Worm (Caenorhabditis elegans) whole organism, late embryonic: ENCODE data around the gene R05D3.12.

ENCODE experiments used
- ama-1 ChIP-seq: fragments of 150-350 bp; optimal IDR thresholded peaks from 2 replicates; lab custom pipeline; 2014
- ceh-48 ChIP-seq: sonication (generic microtip); optimal IDR thresholded peaks from 2 replicates; lab custom pipeline; 2016; ENCODE audit warnings: missing genetic modification characterization, inconsistent platforms, missing compliant biosample characterization
- elt-4 ChIP-seq: sonication (generic microtip); optimal IDR thresholded peaks from 2 replicates; lab custom pipeline; 2016; ENCODE audit warnings: missing genetic modification characterization, missing compliant biosample characterization
- madf-2 ChIP-seq: sonication (generic microtip); optimal IDR thresholded peaks from 2 replicates; lab custom pipeline; 2017; ENCODE audit warnings: missing genetic modification characterization, missing compliant biosample characterization
- nfya-1 ChIP-seq: sonication (generic microtip); optimal IDR thresholded peaks from 2 replicates; lab custom pipeline; 2017; ENCODE audit warnings: missing genetic modification characterization, mild to moderate bottlenecking, missing compliant biosample characterization, antibody characterized with exemption, moderate library complexity
- nhr-11 ChIP-seq: fragments of 150-350 bp; optimal IDR thresholded peaks from 2 replicates; lab custom pipeline; 2014; ENCODE audit warnings: missing biosample characterization, missing genetic modification characterization
- pax-1 ChIP-seq: fragments of 150-350 bp; optimal IDR thresholded peaks from 2 replicates; lab custom pipeline; 2014; ENCODE audit warnings: missing biosample characterization, missing genetic modification characterization
- pha-4 ChIP-seq: fragments of 150-350 bp; optimal IDR thresholded peaks from 2 replicates; lab custom pipeline; 2018; ENCODE audit warnings: missing biosample characterization, missing genetic modification reagents, missing genetic modification characterization
- tbx-7 ChIP-seq: sonication (generic microtip); optimal IDR thresholded peaks from 2 replicates; lab custom pipeline; 2016; ENCODE audit warnings: missing genotype, missing genetic modification characterization, missing compliant biosample characterization

DNA sequence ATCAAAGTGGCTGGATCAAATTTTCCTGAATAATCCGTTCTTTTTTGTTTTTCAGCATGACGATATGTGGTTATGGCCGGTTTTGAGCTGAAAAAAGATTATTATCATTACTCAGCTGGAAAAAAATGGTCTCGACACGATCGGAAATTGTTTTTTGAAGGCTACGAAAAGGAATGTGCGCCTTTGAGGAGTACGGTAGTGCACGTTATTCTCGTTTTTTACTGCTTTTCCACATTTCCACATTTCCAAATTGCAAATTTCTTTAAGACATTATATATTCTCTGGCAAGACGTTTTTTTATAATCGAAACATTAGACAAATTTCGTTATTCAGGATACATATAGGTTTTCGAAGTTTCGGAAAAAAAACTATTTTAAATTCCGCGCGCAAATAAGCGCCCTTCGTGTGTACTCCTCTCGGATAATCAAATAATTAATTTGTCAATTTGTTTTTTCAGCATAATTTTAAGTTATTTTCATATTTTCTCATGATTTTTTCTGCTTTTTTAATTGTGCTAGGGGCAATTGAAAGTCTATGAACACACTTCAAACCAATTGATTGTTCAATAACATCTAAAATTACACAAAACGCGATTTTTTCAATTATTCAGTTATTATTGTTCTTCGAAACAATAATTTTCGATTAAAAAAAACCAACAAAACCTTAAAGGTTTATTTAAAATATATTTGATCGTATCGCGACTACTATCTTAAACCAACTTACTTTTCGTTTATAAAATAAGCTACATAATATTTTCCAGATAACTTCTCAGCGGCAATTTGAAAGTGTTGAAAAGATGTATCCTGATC, 17.3 kb upstream of the R05D3.12 start, which contains the start of gene R05D3.3:
- TF ChIP-seq nfya-1 (tag; lab: Kevin White, UChicago) (no peak), pax-1 (tag; lab: Kevin White, UChicago) (no peak), pha-4 (tag; lab: Kevin White, UChicago) (no peak), nhr-11 (tag; lab: Kevin White, UChicago) (no peak), tbx-7 (tag; lab: Kevin White, UChicago) (no peak), elt-4 (tag; lab: Kevin White, UChicago) (no peak), ceh-48 (no peak), ama-1 (lab: Kevin White, UChicago) (no peak), madf-2 (tag; lab: Kevin White, UChicago) (no peak)
